Fruit fly (Drosophila melanogaster) whole organism, adult: ENCODE results near the gene Dref.

Source experiments
- CG11617 ChIP-seq: fragments of 200-800 bp; sonication (Bioruptor generic); optimal IDR thresholded peaks from 2 replicates; lab custom pipeline; 2017; ENCODE audit warnings: mild to moderate bottlenecking, missing biosample characterization, missing genetic modification reagents, missing genetic modification characterization
- CG12768 ChIP-seq: fragments of 200-800 bp; sonication (Bioruptor generic); optimal IDR thresholded peaks from 2 replicates; lab custom pipeline; 2017; ENCODE audit warnings: missing biosample characterization, missing genetic modification characterization, mild to moderate bottlenecking, moderate library complexity, missing genetic modification reagents
- CG14711 ChIP-seq: fragments of 200-800 bp; sonication (Bioruptor generic); optimal IDR thresholded peaks from 2 replicates; lab custom pipeline; 2018; ENCODE audit warnings: missing biosample characterization, mild to moderate bottlenecking, missing genetic modification characterization, moderate library complexity
- CG1620 ChIP-seq: fragments of 200-800 bp; sonication (Bioruptor generic); optimal IDR thresholded peaks from 2 replicates; lab custom pipeline; 2016; ENCODE audit warnings: missing biosample characterization, missing genetic modification characterization
- CG33017 ChIP-seq: fragments of 200-800 bp; sonication (Bioruptor generic); optimal IDR thresholded peaks from 2 replicates; lab custom pipeline; 2018; ENCODE audit warnings: missing biosample characterization, mild to moderate bottlenecking, missing genetic modification characterization, moderate library complexity
- CG5204 ChIP-seq: fragments of 200-800 bp; sonication (Bioruptor generic); optimal IDR thresholded peaks from 2 replicates; lab custom pipeline; 2016; ENCODE audit warnings: missing biosample characterization, missing genetic modification characterization
- CG7045 ChIP-seq: fragments of 200-800 bp; sonication (Bioruptor generic); optimal IDR thresholded peaks from 2 replicates; lab custom pipeline; 2017; ENCODE audit warnings: missing biosample characterization, mild to moderate bottlenecking, missing genetic modification characterization
- CG7101 ChIP-seq: fragments of 200-800 bp; sonication (Bioruptor generic); optimal IDR thresholded peaks from 2 replicates; lab custom pipeline; 2018; ENCODE audit warnings: missing biosample characterization, mild to moderate bottlenecking, missing genetic modification characterization, moderate library complexity
- Clk ChIP-seq: fragments of 200-800 bp; sonication (Bioruptor generic); optimal IDR thresholded peaks from 2 replicates; lab custom pipeline; 2017; ENCODE audit warnings: missing biosample characterization, missing genetic modification characterization
- Crg-1 ChIP-seq: fragments of 200-800 bp; sonication (Bioruptor generic); optimal IDR thresholded peaks from 2 replicates; lab custom pipeline; 2016; ENCODE audit warnings: missing biosample characterization, missing genetic modification characterization
- Hr96 ChIP-seq: fragments of 200-800 bp; sonication (Bioruptor generic); optimal IDR thresholded peaks from 2 replicates; lab custom pipeline; 2016; ENCODE audit warnings: missing biosample characterization, missing genetic modification characterization
- Mnt ChIP-seq: fragments of 200-800 bp; sonication (Bioruptor generic); optimal IDR thresholded peaks from 2 replicates; lab custom pipeline; 2016; ENCODE audit warnings: missing biosample characterization, mild to moderate bottlenecking, missing genetic modification characterization
- bab1 ChIP-seq: fragments of 200-800 bp; sonication (Bioruptor generic); optimal IDR thresholded peaks from 3 replicates; lab custom pipeline; 2019; ENCODE audit warnings: missing biosample characterization, mild to moderate bottlenecking, missing genetic modification characterization, moderate library complexity
- cic ChIP-seq: fragments of 200-800 bp; sonication (Bioruptor generic); optimal IDR thresholded peaks from 2 replicates; lab custom pipeline; 2017; ENCODE audit warnings: missing biosample characterization, mild to moderate bottlenecking, missing genetic modification characterization, moderate library complexity
- cnc ChIP-seq, 2 experiments: fragments of >200 bp; optimal IDR thresholded peaks; 2 replicates each; lab custom pipeline; 2017
- kay ChIP-seq: fragments of 200-800 bp; sonication (Bioruptor generic); peaks from one replicate; lab custom pipeline; 2016; ENCODE audit warnings: missing biosample characterization, missing genetic modification characterization, borderline replicate concordance
- ovo ChIP-seq: fragments of 200-800 bp; sonication (Bioruptor generic); optimal IDR thresholded peaks from 2 replicates; lab custom pipeline; 2016; ENCODE audit warnings: missing biosample characterization, missing genetic modification characterization
- pad ChIP-seq: fragments of 200-800 bp; sonication (Bioruptor generic); optimal IDR thresholded peaks from 3 replicates; lab custom pipeline; 2017; ENCODE audit warnings: missing biosample characterization, missing genetic modification characterization, mild to moderate bottlenecking, moderate library complexity, missing genetic modification reagents
- tj ChIP-seq: fragments of 200-800 bp; sonication (Bioruptor generic); optimal IDR thresholded peaks from 3 replicates; lab custom pipeline; 2017; ENCODE audit warnings: missing biosample characterization, mild to moderate bottlenecking, missing genetic modification characterization, moderate library complexity
- toe ChIP-seq: fragments of 200-800 bp; sonication (Bioruptor generic); optimal IDR thresholded peaks from 2 replicates; lab custom pipeline; 2016; ENCODE audit warnings: missing biosample characterization, missing genetic modification characterization

Dref gene

dm6 chr2L:9930280-9930679 is 36.7 kb downstream of the Dref start, which contains the start of gene CG42367:
TSS of gene CG42367 (plus strand) at chr2L:9930580.
- no peak for TF ChIP-seq toe (GFP tag; lab: Kevin White, UChicago)
- TF ChIP-seq CG14711 (tag; lab: Kevin White, UChicago): no peak
- no peak for TF ChIP-seq CG33017 (tag; lab: Kevin White, UChicago)
- no peak for TF ChIP-seq Hr96 (GFP tag; lab: Kevin White, UChicago)
- no peak for TF ChIP-seq ovo (GFP tag; lab: Kevin White, UChicago)
- TF ChIP-seq kay (GFP tag; lab: Kevin White, UChicago): no peak
- TF ChIP-seq Crg-1 (GFP tag; lab: Kevin White, UChicago): no peak
- no peak for TF ChIP-seq pad (GFP tag; lab: Kevin White, UChicago)
- no peak for TF ChIP-seq CG11617
- TF ChIP-seq CG7045: no peak
- TF ChIP-seq cnc (optimal IDR thresholded peaks at IDR 0.05; lab: Kevin White, UChicago): no peak
- no peak for TF ChIP-seq tj
- no peak for TF ChIP-seq Clk (GFP tag; lab: Kevin White, UChicago)
- no peak for TF ChIP-seq CG12768 (GFP tag; lab: Kevin White, UChicago)
- no peak for TF ChIP-seq CG1620 (GFP tag; lab: Kevin White, UChicago)
- no peak for TF ChIP-seq cic (GFP tag; lab: Kevin White, UChicago)
- no peak for TF ChIP-seq bab1 (GFP tag; lab: Kevin White, UChicago)
- TF ChIP-seq CG5204 (GFP tag; lab: Kevin White, UChicago): no peak
- no peak for TF ChIP-seq CG7101 (tag; lab: Kevin White, UChicago)
- no peak for TF ChIP-seq Mnt (GFP tag; lab: Kevin White, UChicago)

- TF ChIP-seq pad (GFP tag; lab: Kevin White, UChicago) (no peak), CG12768 (GFP tag; lab: Kevin White, UChicago) (no peak), cnc (optimal IDR thresholded peaks at IDR 0.05; lab: Kevin White, UChicago) (no peak), Hr96 (GFP tag; lab: Kevin White, UChicago) (no peak), CG11617 (no peak), toe (GFP tag; lab: Kevin White, UChicago) (no peak), Clk (GFP tag; lab: Kevin White, UChicago) (no peak), CG7045 (no peak)
Observed at dm6 chr2L:9924765-9925164, 42.3 kb downstream of the Dref start, which contains the start of the genes TbCMF46 and CG42366. TSS of gene TbCMF46 (minus strand) at chr2L:9924865. TSS of gene CG42366 (plus strand) at chr2L:9925161.

dm6 chr2L:9921401-9921800 is 45.6 kb downstream of the Dref start, which contains the start of gene CG4592:
TSS of gene CG4592 (plus strand) at chr2L:9921633.
- TF ChIP-seq CG14711 (tag; lab: Kevin White, UChicago) (peak; percentile 66), Hr96 (GFP tag; lab: Kevin White, UChicago) (peak; percentile 69), CG12768 (GFP tag; lab: Kevin White, UChicago) (peak; percentile 82), Clk (GFP tag; lab: Kevin White, UChicago) (no peak), CG11617 (peak; percentile 79), CG7045 (peak; percentile 72), CG7101 (tag; lab: Kevin White, UChicago) (peak; percentile 78), CG5204 (GFP tag; lab: Kevin White, UChicago) (peak; percentile 40), tj (peak; percentile 56), Mnt (GFP tag; lab: Kevin White, UChicago) (peak; percentile 51), cnc (optimal IDR thresholded peaks at IDR 0.05; lab: Kevin White, UChicago) (no peak), CG33017 (tag; lab: Kevin White, UChicago) (peak; percentile 72), kay (GFP tag; lab: Kevin White, UChicago) (peak; percentile 88), bab1 (GFP tag; lab: Kevin White, UChicago) (peak; percentile 85), cic (GFP tag; lab: Kevin White, UChicago) (peak; percentile 24), toe (GFP tag; lab: Kevin White, UChicago) (peak; percentile 67), Crg-1 (GFP tag; lab: Kevin White, UChicago) (no peak), ovo (GFP tag; lab: Kevin White, UChicago) (no peak), CG1620 (GFP tag; lab: Kevin White, UChicago) (peak; percentile 12), pad (GFP tag; lab: Kevin White, UChicago) (peak; percentile 25)

dm6 chr2L:9919949-9920348 is 47.1 kb downstream of the Dref start, which contains the start of gene CG4594:
TSS of gene CG4594 (plus strand) at chr2L:9920160.
- no peak for TF ChIP-seq Hr96 (GFP tag; lab: Kevin White, UChicago)
- no peak for TF ChIP-seq Mnt (GFP tag; lab: Kevin White, UChicago)

- TF ChIP-seq cic (GFP tag; lab: Kevin White, UChicago): no peak
- no peak for TF ChIP-seq Crg-1 (GFP tag; lab: Kevin White, UChicago)
- no peak for TF ChIP-seq CG7101 (tag; lab: Kevin White, UChicago)
- no peak for TF ChIP-seq CG14711 (tag; lab: Kevin White, UChicago)
- TF ChIP-seq ovo (GFP tag; lab: Kevin White, UChicago): no peak
- TF ChIP-seq kay (GFP tag; lab: Kevin White, UChicago): no peak
- no peak for TF ChIP-seq cnc (optimal IDR thresholded peaks at IDR 0.05; lab: Kevin White, UChicago)
- no peak for TF ChIP-seq Hr96 (GFP tag; lab: Kevin White, UChicago)
- no peak for TF ChIP-seq CG11617
- TF ChIP-seq toe (GFP tag; lab: Kevin White, UChicago): no peak
- no peak for TF ChIP-seq bab1 (GFP tag; lab: Kevin White, UChicago)
- no peak for TF ChIP-seq tj
- no peak for TF ChIP-seq CG12768 (GFP tag; lab: Kevin White, UChicago)
- no peak for TF ChIP-seq CG7045
- no peak for TF ChIP-seq Clk (GFP tag; lab: Kevin White, UChicago)
- TF ChIP-seq Mnt (GFP tag; lab: Kevin White, UChicago): no peak
- TF ChIP-seq CG1620 (GFP tag; lab: Kevin White, UChicago): no peak
- no peak for TF ChIP-seq pad (GFP tag; lab: Kevin White, UChicago)
- no peak for TF ChIP-seq CG5204 (GFP tag; lab: Kevin White, UChicago)
Observed at dm6 chr2L:9919218-9919617, 47.8 kb downstream of the Dref start.
